Fruit fly (Drosophila melanogaster) Kc167 (cell line): Measurements from ENCODE around the gene natalisin.

Source experiments
- Myc ChIP-seq: fragments of >200 bp; optimal IDR thresholded peaks from 2 replicates; lab custom pipeline; 2017; ENCODE audit warnings: missing external identifiers
- Sin3A ChIP-seq: fragments of >200 bp; optimal IDR thresholded peaks from 2 replicates; lab custom pipeline; 2018; ENCODE audit warnings: missing external identifiers
- h ChIP-seq: fragments of >200 bp; optimal IDR thresholded peaks from 3 replicates; lab custom pipeline; 2018; ENCODE audit warnings: missing external identifiers
- insv ChIP-seq: fragments of >200 bp; optimal IDR thresholded peaks from 3 replicates; lab custom pipeline; 2018; ENCODE audit warnings: missing external identifiers
- psq ChIP-seq: fragments of >200 bp; optimal IDR thresholded peaks from 2 replicates; lab custom pipeline; 2017; ENCODE audit warnings: missing external identifiers
- ttk ChIP-seq: sonication (Bioruptor generic); optimal IDR thresholded peaks from 2 replicates; lab custom pipeline; 2017; ENCODE audit warnings: missing external identifiers

natalisin gene

DNA sequence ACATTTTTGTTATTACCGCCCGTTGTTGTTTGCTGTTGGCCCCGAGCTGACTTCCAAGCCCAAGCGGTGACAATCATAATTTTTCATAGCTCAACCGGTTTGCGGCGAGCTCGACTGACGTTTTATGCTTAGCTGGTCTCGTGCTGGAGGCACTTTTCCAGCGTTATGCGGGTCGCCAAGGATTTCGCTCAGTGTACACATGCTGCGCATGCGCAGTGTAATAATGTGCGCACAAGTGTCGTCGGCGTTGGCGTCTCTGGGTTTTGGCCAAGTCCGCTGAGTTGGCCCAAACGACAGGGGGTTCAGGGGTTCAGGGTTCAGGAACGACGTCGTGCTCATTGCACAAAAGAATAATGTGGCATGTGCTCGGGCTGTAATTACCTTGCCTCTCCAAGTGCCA lies 26.7 kb downstream of the natalisin start:
- TF ChIP-seq h (lab: Kevin White, UChicago) (no peak), psq (lab: Kevin White, UChicago) (no peak), ttk (lab: Kevin White, UChicago) (no peak), Myc (no peak), Sin3A (no peak), insv (lab: Kevin White, UChicago) (no peak)

DNA sequence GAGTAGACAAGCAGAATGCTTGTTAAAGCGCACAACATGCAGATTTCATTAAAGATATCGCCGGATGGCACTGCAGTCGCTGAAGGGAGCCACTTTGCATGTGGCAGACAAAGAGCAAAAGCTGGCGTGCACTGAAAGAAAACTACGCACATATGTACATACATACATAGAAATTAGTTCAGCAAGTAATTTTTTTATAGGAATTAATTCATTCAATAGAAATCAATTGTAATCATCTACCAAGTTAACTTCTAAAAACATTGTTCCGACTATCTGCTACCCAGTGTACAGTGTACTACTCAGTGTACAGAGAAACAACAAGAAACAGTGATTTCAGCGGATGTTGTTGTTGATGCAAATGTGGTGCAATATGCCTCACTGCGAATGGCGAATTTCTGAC lies 30.9 kb downstream of the natalisin start:
- TF ChIP-seq ttk (lab: Kevin White, UChicago) (no peak), insv (lab: Kevin White, UChicago) (no peak), Sin3A (no peak), Myc (no peak), h (lab: Kevin White, UChicago) (no peak), psq (lab: Kevin White, UChicago) (no peak)

DNA sequence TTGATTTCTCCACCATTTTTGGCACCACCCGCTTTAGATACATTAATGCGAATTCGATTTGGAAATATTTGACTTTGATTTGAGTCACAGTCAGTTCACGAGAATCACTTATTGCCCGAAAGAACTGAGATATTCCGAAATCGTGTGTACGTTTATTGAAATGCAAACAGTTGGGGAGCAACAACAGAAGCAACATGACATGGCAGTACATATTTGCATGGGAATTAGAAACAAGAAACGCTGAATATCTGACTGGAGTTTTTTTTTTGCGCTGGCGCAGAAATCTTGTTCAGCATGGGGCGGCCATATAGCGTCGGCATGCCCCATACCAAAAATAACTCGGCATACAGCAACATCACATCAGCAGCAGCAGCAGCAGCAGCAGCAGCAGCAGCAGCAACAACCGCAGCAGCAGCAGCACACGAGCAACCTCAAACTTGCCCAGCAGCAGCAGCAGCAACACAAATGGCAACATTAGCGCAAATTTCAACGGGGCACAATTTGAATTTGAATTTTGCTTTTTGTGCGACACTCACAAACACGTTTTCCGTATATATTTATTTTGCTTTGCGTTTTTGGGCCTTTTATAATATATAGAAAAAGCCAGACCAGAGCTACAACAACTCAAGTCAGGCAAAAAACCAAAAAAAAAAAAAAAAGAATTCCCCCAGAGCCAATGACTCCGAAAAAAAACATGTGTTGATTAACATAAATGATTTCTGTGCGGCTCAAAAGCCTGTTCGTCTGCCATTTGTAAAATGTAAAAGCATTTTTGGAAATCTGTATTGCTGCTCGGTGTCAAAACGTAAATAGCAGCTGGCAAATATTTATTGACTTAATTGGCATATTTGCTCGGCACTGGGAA lies 32.9 kb downstream of the natalisin start:
- no peak for TF ChIP-seq h (lab: Kevin White, UChicago)
- TF ChIP-seq insv (lab: Kevin White, UChicago) = no peak
- TF ChIP-seq Sin3A = no peak
- TF ChIP-seq Myc = no peak
- no peak for TF ChIP-seq ttk (lab: Kevin White, UChicago)
- no peak for TF ChIP-seq psq (lab: Kevin White, UChicago)

DNA sequence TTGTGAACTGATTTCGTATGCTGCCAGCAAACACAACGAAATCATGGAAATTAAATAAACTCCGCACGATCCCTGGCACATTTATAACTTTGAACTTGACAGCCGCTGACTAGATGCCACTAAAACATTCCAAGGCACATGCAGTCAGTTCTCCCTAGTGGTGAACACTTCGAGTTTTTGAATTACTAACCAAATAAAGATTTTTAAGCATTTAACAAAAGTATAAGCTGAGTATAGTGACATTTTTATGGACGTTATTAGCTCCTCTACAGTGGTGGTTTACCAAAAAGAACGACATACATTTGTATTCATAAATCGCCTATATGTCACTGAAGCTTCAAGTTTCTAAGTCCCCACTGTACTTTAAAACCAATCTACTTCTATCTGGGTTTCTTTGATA lies 35.7 kb downstream of the natalisin start:
- TF ChIP-seq h (lab: Kevin White, UChicago) (no peak), insv (lab: Kevin White, UChicago) (no peak), psq (lab: Kevin White, UChicago) (no peak), ttk (lab: Kevin White, UChicago) (no peak), Myc (no peak), Sin3A (no peak)

DNA sequence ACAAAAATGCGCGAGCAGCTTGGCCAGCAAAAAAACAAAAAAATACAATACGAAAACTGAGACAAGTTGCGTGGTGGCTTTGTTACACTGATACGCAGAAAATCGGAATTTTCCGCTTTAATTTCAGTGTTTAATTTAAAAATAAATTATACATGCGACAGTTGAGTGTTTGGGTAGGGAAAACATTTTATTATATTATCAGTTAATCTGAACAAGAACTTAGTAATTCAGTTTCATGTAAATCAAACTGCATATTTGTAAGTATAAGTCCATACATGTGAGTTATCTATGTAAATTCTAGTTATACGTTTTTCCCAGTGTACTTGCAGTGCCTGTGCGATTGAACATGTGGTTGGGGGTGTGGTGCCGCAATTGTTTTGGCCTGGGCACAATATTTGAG lies 37.1 kb downstream of the natalisin start:
- TF ChIP-seq Sin3A = no peak
- no peak for TF ChIP-seq psq (lab: Kevin White, UChicago)
- TF ChIP-seq Myc = no peak
- TF ChIP-seq ttk (lab: Kevin White, UChicago) = no peak
- no peak for TF ChIP-seq insv (lab: Kevin White, UChicago)
- TF ChIP-seq h (lab: Kevin White, UChicago) = no peak

DNA sequence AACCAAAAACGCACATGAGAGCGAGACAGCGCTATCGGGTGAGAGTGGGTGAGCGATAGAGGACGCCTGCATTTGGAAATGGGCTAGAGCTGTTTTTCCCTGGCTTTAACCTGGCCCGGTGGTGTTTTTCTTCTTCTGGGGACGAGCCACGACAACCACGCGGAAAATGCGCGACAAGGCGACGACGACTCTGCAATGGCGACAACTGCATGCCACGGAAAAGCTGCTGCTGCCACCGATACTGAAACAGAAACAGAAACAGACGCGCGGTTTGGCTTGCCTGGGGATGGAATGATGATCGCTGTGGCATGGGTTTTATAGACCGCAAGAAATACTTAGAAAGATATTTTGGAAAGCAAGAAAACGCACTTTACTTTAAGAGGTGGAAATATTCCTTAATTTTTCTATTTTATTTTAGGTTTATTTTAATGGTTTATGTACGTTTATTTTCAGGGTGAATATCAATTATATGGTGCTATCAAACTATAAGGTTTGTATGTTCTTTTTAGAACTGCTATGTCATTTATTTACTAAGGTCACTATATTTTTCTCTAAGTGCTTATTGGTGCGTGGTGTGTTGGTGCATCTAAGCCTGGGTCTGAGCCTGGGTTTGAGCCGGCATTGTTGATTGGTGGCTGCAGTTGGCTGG lies 37.9 kb downstream of the natalisin start:
- TF ChIP-seq insv (lab: Kevin White, UChicago) = no peak
- TF ChIP-seq psq (lab: Kevin White, UChicago) = no peak
- no peak for TF ChIP-seq Sin3A
- no peak for TF ChIP-seq ttk (lab: Kevin White, UChicago)

- TF ChIP-seq h (lab: Kevin White, UChicago) (no peak), insv (lab: Kevin White, UChicago) (no peak), Myc (no peak), Sin3A (no peak), ttk (lab: Kevin White, UChicago) (no peak), psq (lab: Kevin White, UChicago) (no peak)
These were observed 38.6 kb downstream of the natalisin start for dm6 chr3R:14456995-14457394.

- TF ChIP-seq Myc (no peak), h (lab: Kevin White, UChicago) (no peak), insv (lab: Kevin White, UChicago) (no peak)
These were observed 39.5 kb downstream of the natalisin start for dm6 chr3R:14457912-14458311.

- no peak for TF ChIP-seq insv (lab: Kevin White, UChicago)
- TF ChIP-seq psq (lab: Kevin White, UChicago) = no peak
- no peak for TF ChIP-seq ttk (lab: Kevin White, UChicago)
- TF ChIP-seq Myc = no peak
These were observed 40.1 kb downstream of the natalisin start for dm6 chr3R:14458448-14458847.

dm6 chr3R:14460305-14460704 lies 41.9 kb downstream of the natalisin start:
- no peak for TF ChIP-seq h (lab: Kevin White, UChicago)

DNA sequence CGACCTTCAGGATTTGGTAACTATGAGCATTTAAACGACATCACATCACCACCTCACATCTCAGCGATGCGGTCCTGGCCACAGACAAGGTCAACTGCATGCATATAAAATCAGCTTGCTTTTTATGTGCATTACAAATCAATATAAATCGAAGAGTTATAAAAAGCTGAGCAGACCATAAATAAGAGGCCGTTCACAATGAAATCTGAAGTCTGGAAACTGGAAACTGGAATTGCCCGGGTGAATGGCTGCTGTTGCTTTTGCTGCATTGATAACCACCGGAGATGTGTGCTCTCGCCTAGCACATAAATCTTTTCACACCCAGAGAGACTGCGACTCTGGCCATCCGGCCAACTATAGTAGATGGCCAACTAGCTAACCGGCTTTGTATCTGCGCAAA lies 43.9 kb downstream of the natalisin start:
- no peak for TF ChIP-seq Sin3A
- no peak for TF ChIP-seq insv (lab: Kevin White, UChicago)
- TF ChIP-seq psq (lab: Kevin White, UChicago) = no peak

DNA sequence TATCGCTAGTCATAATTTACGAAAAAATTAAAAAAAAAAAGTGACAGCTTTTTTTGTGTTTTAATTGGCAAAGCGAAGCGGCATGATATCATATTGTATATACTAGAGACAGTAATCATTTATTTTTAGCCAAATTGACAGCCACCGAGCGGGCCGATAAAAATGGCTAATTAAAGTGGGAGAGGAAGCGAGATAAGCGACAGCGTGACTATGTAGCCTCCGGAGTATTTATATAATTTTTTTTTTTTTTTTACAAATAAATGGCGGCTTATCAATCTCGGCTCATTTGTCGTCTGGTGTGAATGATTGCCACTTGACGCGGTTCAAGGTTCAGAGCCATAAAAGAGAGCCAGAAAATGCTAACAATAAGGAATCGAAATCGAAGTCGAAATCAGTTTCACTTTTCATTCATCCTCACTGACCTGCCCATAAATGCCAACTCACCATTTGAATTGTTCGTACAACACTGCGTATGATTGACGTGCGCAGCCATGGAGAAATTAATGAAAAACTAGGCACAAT lies 44.5 kb downstream of the natalisin start:
- TF ChIP-seq insv (lab: Kevin White, UChicago) (no peak), Myc (no peak), psq (lab: Kevin White, UChicago) (no peak), ttk (lab: Kevin White, UChicago) (no peak), h (lab: Kevin White, UChicago) (no peak), Sin3A (no peak)

DNA sequence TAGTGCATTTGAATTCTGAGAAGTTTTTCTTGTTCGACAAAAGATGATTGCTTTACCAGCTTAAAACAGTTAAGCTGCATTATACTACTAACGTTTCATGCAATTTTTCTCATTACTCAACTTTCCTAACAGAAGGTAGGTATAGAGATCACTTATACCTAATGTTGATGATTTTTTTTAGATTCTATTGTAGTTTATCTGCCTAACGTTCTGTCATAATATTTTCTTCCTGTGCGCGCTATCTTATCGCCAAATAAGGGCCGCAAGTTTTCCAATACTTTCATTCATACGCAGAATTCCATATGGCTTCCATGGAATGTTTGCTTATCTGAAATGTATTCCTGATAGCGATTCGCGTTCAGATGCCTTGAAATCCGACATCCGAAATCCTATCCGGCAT lies 46.0 kb downstream of the natalisin start:
- TF ChIP-seq Myc (no peak), insv (lab: Kevin White, UChicago) (no peak), Sin3A (no peak), h (lab: Kevin White, UChicago) (no peak), psq (lab: Kevin White, UChicago) (no peak), ttk (lab: Kevin White, UChicago) (no peak)
